Fruit fly (Drosophila melanogaster) whole organism, wandering third instar larva: ENCODE measurements around the gene CG4645.
A peak's percentile ranks its signal among the peaks of the same experiment; 100 is the strongest.

Source experiments
- Abd-B ChIP-seq: fragments of >200 bp; optimal IDR thresholded peaks from 2 replicates; lab custom pipeline; 2017; ENCODE audit warnings: missing biosample characterization, missing genetic modification characterization
- CG32264 ChIP-seq: fragments of 200-800 bp; sonication (Bioruptor generic); optimal IDR thresholded peaks from 2 replicates; lab custom pipeline; 2016; ENCODE audit warnings: missing biosample characterization, missing genetic modification characterization
- CG9705 ChIP-seq: fragments of 200-800 bp; sonication (Bioruptor generic); optimal IDR thresholded peaks from 2 replicates; lab custom pipeline; 2018; ENCODE audit warnings: missing biosample characterization, mild to moderate bottlenecking, missing genetic modification characterization
- CrebA ChIP-seq: fragments of 200-800 bp; sonication (Bioruptor generic); optimal IDR thresholded peaks from 2 replicates; lab custom pipeline; 2016; ENCODE audit warnings: missing biosample characterization, mild to moderate bottlenecking, missing genetic modification characterization, borderline replicate concordance
- Dfd ChIP-seq: fragments of >200 bp; optimal IDR thresholded peaks from 2 replicates; lab custom pipeline; 2017; ENCODE audit warnings: missing biosample characterization, missing genetic modification characterization
- Dif ChIP-seq: fragments of 200-275, 200-300 bp; sonication (Bioruptor generic); optimal IDR thresholded peaks from 2 replicates; lab custom pipeline; 2018; ENCODE audit warnings: missing biosample characterization, missing genetic modification characterization; ENCODE audit not compliant: partially characterized antibody
- HLH106 ChIP-seq: fragments of 200-800 bp; optimal IDR thresholded peaks from 3 replicates; lab custom pipeline; 2019; ENCODE audit warnings: missing biosample characterization, mild to moderate bottlenecking, missing genetic modification characterization, moderate library complexity
- Hnf4 ChIP-seq: fragments of 200-800 bp; sonication (Bioruptor generic); optimal IDR thresholded peaks from 2 replicates; lab custom pipeline; 2016; ENCODE audit warnings: missing biosample characterization, mild to moderate bottlenecking, missing genetic modification characterization
- Hr78 ChIP-seq: fragments of >200 bp; optimal IDR thresholded peaks from 2 replicates; lab custom pipeline; 2017; ENCODE audit warnings: missing biosample characterization, missing genetic modification characterization
- Hr83 ChIP-seq: fragments of 200-300 bp; sonication (Bioruptor generic); optimal IDR thresholded peaks from 2 replicates; lab custom pipeline; 2016; ENCODE audit warnings: missing biosample characterization, mild to moderate bottlenecking, missing genetic modification characterization, moderate library complexity; ENCODE audit not compliant: poor library complexity, severe bottlenecking
- Jra ChIP-seq: sonication (Bioruptor generic); optimal IDR thresholded peaks from 2 replicates; lab custom pipeline; 2016; ENCODE audit warnings: missing biosample characterization, missing genetic modification characterization
- Mio ChIP-seq: sonication (Bioruptor generic); optimal IDR thresholded peaks from 2 replicates; lab custom pipeline; 2016; ENCODE audit warnings: missing biosample characterization, missing genetic modification characterization
- N ChIP-seq: fragments of >200 bp; optimal IDR thresholded peaks from 2 replicates; lab custom pipeline; 2018; ENCODE audit warnings: missing biosample characterization, missing external identifiers, missing genetic modification characterization
- OdsH ChIP-seq: fragments of 200-800 bp; sonication (Bioruptor generic); optimal IDR thresholded peaks from 2 replicates; lab custom pipeline; 2016; ENCODE audit warnings: missing biosample characterization, mild to moderate bottlenecking, missing genetic modification characterization
- Rel ChIP-seq, 2 experiments: fragments of 200-800 bp; sonication (Bioruptor generic) in 1 of 2; optimal IDR thresholded peaks; 2 replicates in 1 of 2; 3 replicates in 1 of 2; lab custom pipeline; 2016 to 2019; ENCODE audit warnings: mild to moderate bottlenecking in 2 of 2, missing biosample characterization in 2 of 2, missing genetic modification characterization in 2 of 2, moderate library complexity in 1 of 2
- Sp1 ChIP-seq: fragments of 200-800 bp; sonication (Bioruptor generic); optimal IDR thresholded peaks from 3 replicates; lab custom pipeline; 2019; ENCODE audit warnings: missing biosample characterization, mild to moderate bottlenecking, missing genetic modification characterization, moderate library complexity
- Vsx2 ChIP-seq: fragments of 200-300, 225-300 bp; sonication (Bioruptor generic); optimal IDR thresholded peaks from 2 replicates; lab custom pipeline; 2018; ENCODE audit warnings: missing biosample characterization, missing genetic modification characterization; ENCODE audit not compliant: partially characterized antibody
- br ChIP-seq: fragments of 200-800 bp; sonication (Bioruptor generic); optimal IDR thresholded peaks from 2 replicates; lab custom pipeline; 2016; ENCODE audit warnings: missing biosample characterization, missing genetic modification characterization
- brk ChIP-seq: fragments of 200-800 bp; sonication (Bioruptor generic); optimal IDR thresholded peaks from 2 replicates; lab custom pipeline; 2016; ENCODE audit warnings: missing biosample characterization, mild to moderate bottlenecking, missing genetic modification characterization
- dl ChIP-seq, 2 experiments: fragments of 175-275, 200-275 bp in 1 of 2; fragments of 200-275 bp in 1 of 2; sonication (Bioruptor generic); optimal IDR thresholded peaks; lab custom pipeline; 2018; ENCODE audit warnings: mild to moderate bottlenecking in 2 of 2, missing biosample characterization in 2 of 2, missing genetic modification characterization in 2 of 2, moderate library complexity in 2 of 2; ENCODE audit not compliant: partially characterized antibody in 2 of 2, insufficient read depth in 1 of 2
- dmrt93B ChIP-seq: fragments of 200-800 bp; sonication (Bioruptor generic); optimal IDR thresholded peaks from 2 replicates; lab custom pipeline; 2018; ENCODE audit warnings: missing biosample characterization, mild to moderate bottlenecking, missing genetic modification characterization
- dsf ChIP-seq: sonication (Bioruptor generic); optimal IDR thresholded peaks from 2 replicates; lab custom pipeline; 2016; ENCODE audit warnings: missing biosample characterization, missing genetic modification characterization, borderline replicate concordance
- ey ChIP-seq: fragments of 200-800 bp; sonication (Bioruptor generic); optimal IDR thresholded peaks from 2 replicates; lab custom pipeline; 2016; ENCODE audit warnings: missing biosample characterization, missing genetic modification characterization
- foxo ChIP-seq, 2 experiments: fragments of 200-800 bp; sonication (Bioruptor generic); optimal IDR thresholded peaks; 2 replicates in 1 of 2; 3 replicates in 1 of 2; lab custom pipeline; 2016 to 2017; ENCODE audit warnings: missing biosample characterization in 2 of 2, missing genetic modification characterization in 2 of 2
- fru ChIP-seq: fragments of 200-800 bp; sonication (Bioruptor generic); optimal IDR thresholded peaks from 3 replicates; lab custom pipeline; 2016; ENCODE audit warnings: missing biosample characterization, mild to moderate bottlenecking, missing genetic modification characterization
- h ChIP-seq: fragments of 200-800 bp; sonication (Bioruptor generic); optimal IDR thresholded peaks from 3 replicates; lab custom pipeline; 2016; ENCODE audit warnings: missing biosample characterization, mild to moderate bottlenecking, missing genetic modification characterization
- jim ChIP-seq: fragments of 175-275, 200-325 bp; sonication (Bioruptor generic); optimal IDR thresholded peaks from 2 replicates; lab custom pipeline; 2016; ENCODE audit warnings: missing biosample characterization, mild to moderate bottlenecking, missing genetic modification characterization
- lola ChIP-seq: fragments of >200 bp; optimal IDR thresholded peaks from 2 replicates; lab custom pipeline; 2017; ENCODE audit warnings: missing biosample characterization, missing genetic modification characterization
- pan ChIP-seq: fragments of >200 bp; optimal IDR thresholded peaks from 2 replicates; lab custom pipeline; 2017
- psq ChIP-seq: fragments of 200-800 bp; sonication (Bioruptor generic); optimal IDR thresholded peaks from 3 replicates; lab custom pipeline; 2017; ENCODE audit warnings: missing biosample characterization, mild to moderate bottlenecking, missing genetic modification characterization, moderate library complexity
- rgr ChIP-seq: fragments of 200-800 bp; sonication (Bioruptor generic); optimal IDR thresholded peaks from 3 replicates; lab custom pipeline; 2016; ENCODE audit warnings: missing biosample characterization, mild to moderate bottlenecking, missing genetic modification characterization
- sage ChIP-seq: fragments of 200-800 bp; sonication (Bioruptor generic); optimal IDR thresholded peaks from 2 replicates; lab custom pipeline; 2016; ENCODE audit warnings: missing biosample characterization, mild to moderate bottlenecking, missing genetic modification characterization
- sv ChIP-seq: fragments of 200-800 bp; sonication (Bioruptor generic); optimal IDR thresholded peaks from 3 replicates; lab custom pipeline; 2016; ENCODE audit warnings: missing biosample characterization, missing genetic modification characterization
- tai ChIP-seq: sonication (Bioruptor generic); optimal IDR thresholded peaks from 2 replicates; lab custom pipeline; 2016; ENCODE audit warnings: missing biosample characterization, missing genetic modification characterization
- usp ChIP-seq: fragments of >200 bp; optimal IDR thresholded peaks from 2 replicates; lab custom pipeline; 2017; ENCODE audit warnings: missing biosample characterization, missing genetic modification characterization
- woc ChIP-seq: sonication (Bioruptor generic); optimal IDR thresholded peaks from 2 replicates; lab custom pipeline; 2016; ENCODE audit warnings: missing biosample characterization, mild to moderate bottlenecking, missing genetic modification characterization

CG4645 gene

dm6 chrX:12917177-12917576 lies 7.4 kb downstream of the CG4645 start, which contains the start of gene fne:
TSS of gene fne (plus strand) at chrX:12917477.
- TF ChIP-seq usp, result no peak
- no peak for TF ChIP-seq Sp1 (GFP tag; lab: Kevin White, UChicago)
- no peak for TF ChIP-seq OdsH (GFP tag; lab: Kevin White, UChicago)
- TF ChIP-seq CrebA (GFP tag; lab: Kevin White, UChicago), result no peak
- no peak for TF ChIP-seq Dif
- TF ChIP-seq N (GFP tag; lab: Kevin White, UChicago), result no peak
- TF ChIP-seq psq (GFP tag; lab: Kevin White, UChicago), result no peak
- no peak for TF ChIP-seq Vsx2 (GFP tag; lab: Kevin White, UChicago)
- no peak for TF ChIP-seq br (GFP tag; lab: Kevin White, UChicago)
- TF ChIP-seq tai (GFP tag; lab: Kevin White, UChicago), result no peak
- no peak for TF ChIP-seq fru
- TF ChIP-seq CG32264 (GFP tag; lab: Kevin White, UChicago), result no peak
- TF ChIP-seq h (GFP tag; lab: Kevin White, UChicago), result no peak
- TF ChIP-seq Dfd (GFP tag; lab: Kevin White, UChicago), result no peak
- no peak for TF ChIP-seq Mio (GFP tag; lab: Kevin White, UChicago)
- no peak for TF ChIP-seq rgr (GFP tag; lab: Kevin White, UChicago)
- TF ChIP-seq woc, result no peak
- TF ChIP-seq lola (GFP tag; lab: Kevin White, UChicago), result no peak
- no peak for TF ChIP-seq Jra (GFP tag; lab: Kevin White, UChicago)

dm6 chrX:12919594-12919993 lies 9.8 kb downstream of the CG4645 start:
- no peak for TF ChIP-seq foxo (GFP tag; optimal IDR thresholded peaks at IDR 0.05; lab: Kevin White, UChicago)
- no peak for TF ChIP-seq Hnf4 (GFP tag; lab: Kevin White, UChicago)
- TF ChIP-seq Mio (GFP tag; lab: Kevin White, UChicago), result no peak
- TF ChIP-seq jim (GFP tag; lab: Kevin White, UChicago), result no peak
- TF ChIP-seq woc, result no peak
- TF ChIP-seq HLH106 (tag; lab: Kevin White, UChicago), result no peak
- TF ChIP-seq, all 38 proteins: peak for 0

dm6 chrX:12922338-12922737 lies 12.6 kb downstream of the CG4645 start:
- TF ChIP-seq lola (GFP tag; lab: Kevin White, UChicago), result no peak
- TF ChIP-seq HLH106 (tag; lab: Kevin White, UChicago), result no peak
- no peak for TF ChIP-seq sage (GFP tag; lab: Kevin White, UChicago)
- TF ChIP-seq usp, result no peak
- no peak for TF ChIP-seq pan (lab: Kevin White, UChicago)
- TF ChIP-seq tai (GFP tag; lab: Kevin White, UChicago), result no peak
- no peak for TF ChIP-seq dl (GFP tag; optimal IDR thresholded peaks at IDR 0.05; lab: Kevin White, UChicago; ENCODE audit: insufficient read depth in 1 of 2, partially characterized antibody in 2 of 2)
- TF ChIP-seq Abd-B, result no peak
- no peak for TF ChIP-seq Mio (GFP tag; lab: Kevin White, UChicago)
- TF ChIP-seq ey (GFP tag; lab: Kevin White, UChicago), result no peak
- no peak for TF ChIP-seq Rel (GFP tag; optimal IDR thresholded peaks at IDR 0.05; lab: Kevin White, UChicago)
- no peak for TF ChIP-seq Rel (tag; optimal IDR thresholded peaks at IDR 0.05; lab: Kevin White, UChicago)
- no peak for TF ChIP-seq Jra (GFP tag; lab: Kevin White, UChicago)
- no peak for TF ChIP-seq rgr (GFP tag; lab: Kevin White, UChicago)
- no peak for TF ChIP-seq Sp1 (GFP tag; lab: Kevin White, UChicago)
- no peak for TF ChIP-seq Hr83 (GFP tag; lab: Kevin White, UChicago)
- no peak for TF ChIP-seq fru
- no peak for TF ChIP-seq Hr78 (GFP tag; lab: Kevin White, UChicago)
- TF ChIP-seq Dfd (GFP tag; lab: Kevin White, UChicago), result no peak
- no peak for TF ChIP-seq brk (GFP tag; lab: Kevin White, UChicago)

- peak in 1 of 2 experiments; percentile 39 for TF ChIP-seq foxo (GFP tag; optimal IDR thresholded peaks at IDR 0.05; lab: Kevin White, UChicago)
- no peak for TF ChIP-seq Hnf4 (GFP tag; lab: Kevin White, UChicago)
- TF ChIP-seq HLH106 (tag; lab: Kevin White, UChicago), result peak; percentile 26
- TF ChIP-seq ey (GFP tag; lab: Kevin White, UChicago), result peak; percentile 7
- TF ChIP-seq OdsH (GFP tag; lab: Kevin White, UChicago), result peak; percentile 8
- TF ChIP-seq Dif, result no peak
- TF ChIP-seq fru, result peak; percentile 56
- TF ChIP-seq Mio (GFP tag; lab: Kevin White, UChicago), result no peak
- no peak for TF ChIP-seq pan (lab: Kevin White, UChicago)
- no peak for TF ChIP-seq Rel (GFP tag; optimal IDR thresholded peaks at IDR 0.05; lab: Kevin White, UChicago)
- TF ChIP-seq Rel (tag; optimal IDR thresholded peaks at IDR 0.05; lab: Kevin White, UChicago), result no peak
- no peak for TF ChIP-seq CG32264 (GFP tag; lab: Kevin White, UChicago)
- no peak for TF ChIP-seq Dfd (GFP tag; lab: Kevin White, UChicago)
- peak; percentile 37 for TF ChIP-seq h (GFP tag; lab: Kevin White, UChicago)
- TF ChIP-seq sv (GFP tag; lab: Kevin White, UChicago), result no peak
- TF ChIP-seq Hr83 (GFP tag; lab: Kevin White, UChicago), result no peak
- TF ChIP-seq usp, result no peak
- TF ChIP-seq lola (GFP tag; lab: Kevin White, UChicago), result no peak
- peak; percentile 35 for TF ChIP-seq psq (GFP tag; lab: Kevin White, UChicago)
- no peak for TF ChIP-seq CG9705 (GFP tag; lab: Kevin White, UChicago)
- peak; percentile 63 for TF ChIP-seq Sp1 (GFP tag; lab: Kevin White, UChicago)
- TF ChIP-seq br (GFP tag; lab: Kevin White, UChicago), result peak; percentile 21
- TF ChIP-seq dmrt93B (GFP tag; lab: Kevin White, UChicago), result peak; percentile 36
- TF ChIP-seq dsf, result no peak
- TF ChIP-seq rgr (GFP tag; lab: Kevin White, UChicago), result peak; percentile 6
- TF ChIP-seq, all 38 proteins: peak for 11
These were observed 13.6 kb downstream of the CG4645 start for dm6 chrX:12923258-12923901.
